Fruit fly (Drosophila melanogaster): ENCODE results near the gene CG44004.

dm6 chr3L:18038122-18038762 is 35.4 kb downstream of the CG44004 start:
- TF ChIP-seq usp (GFP tag; optimal IDR thresholded peaks at IDR 0.05), result no peak
- TF ChIP-seq Dll (optimal IDR thresholded peaks at IDR 0.05), result no peak

All from whole organism.